Fruit fly (Drosophila melanogaster) S2 (cell line): Measurements from ENCODE around the gene CG42832.

Experiments
- CG8478 ChIP-seq: fragments of >200 bp; optimal IDR thresholded peaks from 2 replicates; lab custom pipeline; 2018
- CTCF ChIP-seq, 2 experiments: fragments of >200 bp; optimal IDR thresholded peaks; 2 replicates each; lab custom pipeline; 2018

- TF ChIP-seq CG8478 (lab: Kevin White, UChicago) = no peak
- TF ChIP-seq CTCF (optimal IDR thresholded peaks at IDR 0.05; lab: Kevin White, UChicago) = no peak
These were observed 654 bp upstream of the CG42832 start, which contains the start of gene Duba for dm6 chr3L:11609153-11609809.
